Fruit fly (Drosophila melanogaster): ENCODE data around the gene CG3698.

Gene CG3698

DNA sequence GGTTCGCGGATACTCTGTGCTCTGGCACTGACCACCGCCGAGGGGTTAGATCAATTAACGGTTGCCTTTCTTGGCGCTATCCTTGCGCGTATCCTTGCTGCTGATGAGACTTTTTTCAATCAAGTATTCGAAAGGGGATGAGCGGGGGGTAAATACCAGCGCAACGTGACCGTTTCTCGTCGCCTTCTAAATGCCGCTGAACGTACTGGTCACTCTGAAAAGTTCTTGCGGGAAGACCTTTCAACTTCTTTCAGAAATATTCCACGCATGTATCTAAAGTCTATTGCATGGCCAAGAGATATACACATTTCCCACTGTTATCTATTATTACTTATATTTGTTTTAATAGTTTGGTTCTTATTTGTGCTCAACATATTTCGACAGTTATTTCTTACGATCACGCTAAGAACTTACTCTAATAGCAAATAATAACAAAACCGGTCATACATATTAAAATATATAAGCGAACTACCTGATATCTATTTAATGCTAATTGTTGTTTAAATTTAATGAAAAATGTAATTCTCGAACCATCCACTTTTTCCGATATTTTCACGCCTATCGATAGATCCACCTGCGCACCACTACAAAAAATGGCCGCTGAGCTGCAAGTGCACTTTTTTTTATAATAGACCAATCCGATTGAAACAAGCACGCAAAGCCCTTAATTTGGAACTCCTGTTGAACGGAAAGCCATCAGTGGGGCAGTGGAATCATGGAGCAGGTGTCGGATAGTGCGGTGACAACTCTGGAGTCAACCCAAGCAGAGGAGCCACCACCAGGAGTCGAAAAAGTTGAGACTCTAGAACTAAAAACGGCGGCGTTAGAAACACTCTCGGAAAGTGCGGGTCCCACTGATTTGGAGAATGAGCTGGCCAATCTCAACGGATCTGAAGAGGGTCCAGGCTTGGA, 11.2 kb upstream of the CG3698 start, which contains the start of the genes CG3634 and HIPP1:
Gene CG3634 (minus strand): TSS at position 185 of the 912 bp plus-strand sequence.
Gene HIPP1 (plus strand): TSS at position 582 of the 912 bp plus-strand sequence.
- TF ChIP-seq nerfin-1 (tag; optimal IDR thresholded peaks at IDR 0.05): peak; percentile 48
- TF ChIP-seq Pdp1 (GFP tag; optimal IDR thresholded peaks at IDR 0.05): no peak
- peak; percentile 50; the same call in 2 of the 3 replicates for TF ChIP-seq CG16813 (GFP tag; IDR thresholded peaks at IDR 0.05; ENCODE audit: partially characterized antibody)
- TF ChIP-seq NK7.1 (GFP tag; optimal IDR thresholded peaks at IDR 0.05): no peak
- TF ChIP-seq CG9797 (GFP tag; optimal IDR thresholded peaks at IDR 0.05): peak; percentile 85
- TF ChIP-seq Sin3A (optimal IDR thresholded peaks at IDR 0.05): peak; percentile 69
- TF ChIP-seq scrt (GFP tag; optimal IDR thresholded peaks at IDR 0.05): no peak
- no peak for TF ChIP-seq CG1233 (GFP tag; optimal IDR thresholded peaks at IDR 0.05)
- peak; percentile 82 for TF ChIP-seq trem (tag; optimal IDR thresholded peaks at IDR 0.05)
- no peak for TF ChIP-seq Eip74EF (GFP tag; optimal IDR thresholded peaks at IDR 0.05)
- TF ChIP-seq gcm2 (GFP tag; optimal IDR thresholded peaks at IDR 0.05): no peak
- no peak for TF ChIP-seq CG1792 (GFP tag; optimal IDR thresholded peaks at IDR 0.05)
- no peak for TF ChIP-seq Dad (GFP tag; optimal IDR thresholded peaks at IDR 0.05)
- peak; percentile 90 for TF ChIP-seq MESR4 (GFP tag; optimal IDR thresholded peaks at IDR 0.05)
- no peak for TF ChIP-seq eve (GFP tag; optimal IDR thresholded peaks at IDR 0.05)
- no peak for TF ChIP-seq CG30431 (GFP tag; optimal IDR thresholded peaks at IDR 0.05)
- peak; percentile 34 for TF ChIP-seq CG30403 (GFP tag; optimal IDR thresholded peaks at IDR 0.05)
- no peak for TF ChIP-seq CG8944 (GFP tag; optimal IDR thresholded peaks at IDR 0.05)
- TF ChIP-seq pnt (GFP tag; optimal IDR thresholded peaks at IDR 0.05): no peak
- no peak for TF ChIP-seq slbo (GFP tag; IDR thresholded peaks at IDR 0.05)
- no peak for TF ChIP-seq CG10565 (GFP tag; optimal IDR thresholded peaks at IDR 0.05)
- TF ChIP-seq CG4360 (GFP tag; IDR thresholded peaks at IDR 0.05): no peak
- no peak for TF ChIP-seq HmgZ (tag; optimal IDR thresholded peaks at IDR 0.05)
- no peak for TF ChIP-seq ERR (GFP tag; optimal IDR thresholded peaks at IDR 0.05)
- TF ChIP-seq Sox102F (GFP tag; optimal IDR thresholded peaks at IDR 0.05): no peak
- peak; percentile 45 for TF ChIP-seq Ets97D (GFP tag; optimal IDR thresholded peaks at IDR 0.05)
- TF ChIP-seq ci (GFP tag; IDR thresholded peaks at IDR 0.05): no peak
- TF ChIP-seq CrebB (tag; optimal IDR thresholded peaks at IDR 0.05): no peak
- TF ChIP-seq pzg (GFP tag; optimal IDR thresholded peaks at IDR 0.05): peak; percentile 60
- no peak for TF ChIP-seq CG31365 (tag; optimal IDR thresholded peaks at IDR 0.05)
- TF ChIP-seq CG11093 (GFP tag; IDR thresholded peaks at IDR 0.05): no peak
- TF ChIP-seq Mad (GFP tag; optimal IDR thresholded peaks at IDR 0.05): no peak
- no peak for TF ChIP-seq wor (GFP tag; IDR thresholded peaks at IDR 0.05)
- no peak for TF ChIP-seq CkIIα-i1 (GFP tag; IDR thresholded peaks at IDR 0.05)
- TF ChIP-seq hkb (optimal IDR thresholded peaks at IDR 0.05): no peak
- TF ChIP-seq hkb (GFP tag; IDR thresholded peaks at IDR 0.05): no peak
- no peak for TF ChIP-seq CG15073 (GFP tag; optimal IDR thresholded peaks at IDR 0.05)
- TF ChIP-seq ind (GFP tag; optimal IDR thresholded peaks at IDR 0.05): no peak
- no peak for TF ChIP-seq tup (GFP tag; optimal IDR thresholded peaks at IDR 0.05)
- no peak for TF ChIP-seq CG11695 (GFP tag; IDR thresholded peaks at IDR 0.05)
- no peak for TF ChIP-seq CG10147 (GFP tag; optimal IDR thresholded peaks at IDR 0.05)
- no peak for TF ChIP-seq CG31388 (GFP tag; optimal IDR thresholded peaks at IDR 0.05)
- no peak for TF ChIP-seq ems (GFP tag; optimal IDR thresholded peaks at IDR 0.05)
- TF ChIP-seq CG1529 (GFP tag; optimal IDR thresholded peaks at IDR 0.05): no peak
- no peak for TF ChIP-seq CG4282 (GFP tag; optimal IDR thresholded peaks at IDR 0.05)
- no peak for TF ChIP-seq HLH4C (GFP tag; IDR thresholded peaks at IDR 0.05; ENCODE audit: partially characterized antibody)
- no peak for TF ChIP-seq NfI (GFP tag; optimal IDR thresholded peaks at IDR 0.05)
- no peak for TF ChIP-seq cato (GFP tag; optimal IDR thresholded peaks at IDR 0.05; ENCODE audit: borderline replicate concordance)
- no peak for TF ChIP-seq jumu (GFP tag; optimal IDR thresholded peaks at IDR 0.05)
- no peak for TF ChIP-seq fd96Cb (tag; optimal IDR thresholded peaks at IDR 0.05)

Data from whole organism, embryonic.